Worm (Caenorhabditis elegans) whole organism, mixed stage, embryonic: ENCODE measurements around the gene chkr-1.
"Not testable (repeated sequence)": the region's sequence is repeated elsewhere in the genome, so short reads cannot be mapped to it uniquely, and the experiment has no call there.

Experiments used
- M03D4.4 ChIP-seq: sonication (generic microtip); optimal IDR thresholded peaks from 2 replicates; lab custom pipeline; 2017; ENCODE audit warnings: mild to moderate bottlenecking, missing genetic modification characterization, missing compliant biosample characterization
- bed-3 ChIP-seq: fragments of 200-800 bp; sonication (Bioruptor generic); optimal IDR thresholded peaks from 3 replicates; lab custom pipeline; 2018; ENCODE audit warnings: mild to moderate bottlenecking, missing genetic modification characterization, moderate library complexity, missing compliant biosample characterization
- blmp-1 ChIP-seq: fragments of 150-350 bp; optimal IDR thresholded peaks from 2 replicates; lab custom pipeline; 2014; ENCODE audit warnings: missing biosample characterization, missing genetic modification characterization
- ceh-39 ChIP-seq: fragments of 150-350 bp; optimal IDR thresholded peaks from 2 replicates; lab custom pipeline; 2014; ENCODE audit warnings: missing biosample characterization, missing genetic modification characterization
- ceh-43 ChIP-seq: fragments of 200-800 bp; sonication (Bioruptor generic); optimal IDR thresholded peaks from 2 replicates; lab custom pipeline; 2018; ENCODE audit warnings: mild to moderate bottlenecking, missing genetic modification characterization, moderate library complexity, missing compliant biosample characterization
- ceh-83 ChIP-seq: fragments of 200-800 bp; sonication (Bioruptor generic); optimal IDR thresholded peaks from 2 replicates; lab custom pipeline; 2018; ENCODE audit warnings: mild to moderate bottlenecking, missing genetic modification characterization, missing compliant biosample characterization
- ces-1 ChIP-seq: fragments of 150-350 bp; optimal IDR thresholded peaks from 2 replicates; lab custom pipeline; 2014; ENCODE audit warnings: missing biosample characterization, missing genetic modification reagents, missing genetic modification characterization
- cnd-1 ChIP-seq: fragments of 200-800 bp; sonication (Bioruptor generic); optimal IDR thresholded peaks from 2 replicates; lab custom pipeline; 2018; ENCODE audit warnings: mild to moderate bottlenecking, missing genetic modification characterization, missing compliant biosample characterization
- drap-1 ChIP-seq: fragments of 200-800 bp; sonication (Bioruptor generic); optimal IDR thresholded peaks from 3 replicates; lab custom pipeline; 2018; ENCODE audit warnings: mild to moderate bottlenecking, missing genetic modification characterization, missing compliant biosample characterization
- elt-1 ChIP-seq: sonication (generic microtip); optimal IDR thresholded peaks from 2 replicates; lab custom pipeline; 2017; ENCODE audit warnings: missing genetic modification characterization, mild to moderate bottlenecking, missing compliant biosample characterization, antibody characterized with exemption, moderate library complexity, borderline replicate concordance; ENCODE audit not compliant: insufficient read depth
- flh-1 ChIP-seq: fragments of 200-800 bp; sonication (Bioruptor generic); optimal IDR thresholded peaks from 2 replicates; lab custom pipeline; 2018; ENCODE audit warnings: mild to moderate bottlenecking, missing genetic modification characterization, moderate library complexity, missing compliant biosample characterization
- hlh-1 ChIP-seq: fragments of 150-350 bp; optimal IDR thresholded peaks from 2 replicates; lab custom pipeline; 2014; ENCODE audit warnings: missing biosample characterization, missing genetic modification reagents, missing genetic modification characterization
- lin-13 ChIP-seq: fragments of 150-350 bp; optimal IDR thresholded peaks from 2 replicates; lab custom pipeline; 2014; ENCODE audit warnings: missing biosample characterization, missing genetic modification characterization
- lin-32 ChIP-seq: fragments of 200-800 bp; sonication (Bioruptor generic); optimal IDR thresholded peaks from 2 replicates; lab custom pipeline; 2018; ENCODE audit warnings: mild to moderate bottlenecking, missing genetic modification characterization, missing compliant biosample characterization
- lsy-2 ChIP-seq: fragments of 150-350 bp; optimal IDR thresholded peaks from 2 replicates; lab custom pipeline; 2014; ENCODE audit warnings: missing biosample characterization, missing genetic modification characterization
- mab-5 ChIP-seq: fragments of 150-350 bp; optimal IDR thresholded peaks from 2 replicates; lab custom pipeline; 2014; ENCODE audit warnings: missing biosample characterization, missing genetic modification characterization
- mep-1 ChIP-seq: fragments of 150-350 bp; optimal IDR thresholded peaks from 2 replicates; lab custom pipeline; 2017; ENCODE audit warnings: missing biosample characterization, missing genetic modification reagents, missing genetic modification characterization, inconsistent platforms
- nhr-12 ChIP-seq: fragments of 150-350 bp; optimal IDR thresholded peaks from 2 replicates; lab custom pipeline; 2014; ENCODE audit warnings: missing biosample characterization, missing genetic modification characterization
- nhr-2 ChIP-seq: fragments of 150-350 bp; optimal IDR thresholded peaks from 2 replicates; lab custom pipeline; 2014; ENCODE audit warnings: missing biosample characterization, missing genetic modification characterization
- nhr-237 ChIP-seq: fragments of 150-350 bp; optimal IDR thresholded peaks from 2 replicates; lab custom pipeline; 2014; ENCODE audit warnings: missing biosample characterization, missing genetic modification characterization
- nhr-28 ChIP-seq: fragments of 150-350 bp; optimal IDR thresholded peaks from 2 replicates; lab custom pipeline; 2014; ENCODE audit warnings: missing biosample characterization, missing genetic modification characterization
- pha-4 ChIP-seq: fragments of 150-350 bp; optimal IDR thresholded peaks from 2 replicates; lab custom pipeline; 2018; ENCODE audit warnings: missing biosample characterization, missing genetic modification reagents, missing genetic modification characterization
- snpc-4 ChIP-seq: fragments of 150-350 bp; optimal IDR thresholded peaks from 2 replicates; lab custom pipeline; 2014; ENCODE audit warnings: missing biosample characterization, missing genetic modification characterization
- sptf-1 ChIP-seq: sonication (generic microtip); optimal IDR thresholded peaks from 2 replicates; lab custom pipeline; 2017; ENCODE audit warnings: mild to moderate bottlenecking, missing genetic modification characterization, moderate library complexity, missing compliant biosample characterization
- tbx-8 ChIP-seq: fragments of 200-800 bp; sonication (Bioruptor generic); optimal IDR thresholded peaks from 2 replicates; lab custom pipeline; 2018; ENCODE audit warnings: mild to moderate bottlenecking, missing genetic modification characterization, moderate library complexity, missing compliant biosample characterization
- unc-120 ChIP-seq: sonication (generic microtip); optimal IDR thresholded peaks from 2 replicates; lab custom pipeline; 2017; ENCODE audit warnings: missing genetic modification characterization, missing compliant biosample characterization; ENCODE audit not compliant: poor library complexity, severe bottlenecking
- unc-39 ChIP-seq: fragments of 150-350 bp; optimal IDR thresholded peaks from 2 replicates; lab custom pipeline; 2014; ENCODE audit warnings: missing biosample characterization, missing genetic modification characterization
- unc-62 ChIP-seq: fragments of 150-350 bp; optimal IDR thresholded peaks from 2 replicates; lab custom pipeline; 2014; ENCODE audit warnings: missing biosample characterization, missing genetic modification reagents, missing genetic modification characterization
- zip-8 ChIP-seq: fragments of 150-350 bp; optimal IDR thresholded peaks from 2 replicates; lab custom pipeline; 2014; ENCODE audit warnings: missing biosample characterization, missing genetic modification characterization

chkr-1 gene

ce11 chrX:163034-163433 lies 19.5 kb upstream of the chkr-1 start, which contains the start of gene tmed-12:
Gene tmed-12, minus strand, starts transcription at chrX:163134.
- TF ChIP-seq nhr-28; M03D4.4 (tag; lab: Kevin White, UChicago); elt-1 (tag; lab: Kevin White, UChicago): not testable (repeated sequence)

ce11 chrX:177075-177474 lies 5.4 kb upstream of the chkr-1 start, which contains the start of the genes T08D2.5 and T08D2.4:
Gene T08D2.5, plus strand, starts transcription at chrX:177375.
Gene T08D2.4, plus strand, starts transcription at chrX:177396.
- TF ChIP-seq unc-120 (tag; lab: Kevin White, UChicago) (no peak), mab-5 (no peak), ceh-43 (GFP tag; lab: Kevin White, UChicago) (no peak), snpc-4 (tag; lab: Kevin White, UChicago) (no peak), blmp-1 (tag; lab: Kevin White, UChicago) (no peak), nhr-2 (no peak), sptf-1 (tag; lab: Kevin White, UChicago) (no peak), cnd-1 (tag; lab: Kevin White, UChicago) (no peak), unc-39 (tag; lab: Kevin White, UChicago) (no peak), nhr-237 (no peak), mep-1 (tag; lab: Kevin White, UChicago) (no peak), M03D4.4 (tag; lab: Kevin White, UChicago) (no peak), elt-1 (tag; lab: Kevin White, UChicago) (no peak), ces-1 (no peak), drap-1 (no peak), zip-8 (no peak)

- TF ChIP-seq sptf-1 (tag; lab: Kevin White, UChicago): no peak
- TF ChIP-seq nhr-2: no peak
- no peak for TF ChIP-seq blmp-1 (tag; lab: Kevin White, UChicago)
- TF ChIP-seq lsy-2 (tag; lab: Kevin White, UChicago): no peak
- TF ChIP-seq bed-3: no peak
- TF ChIP-seq snpc-4 (tag; lab: Kevin White, UChicago): no peak
- no peak for TF ChIP-seq pha-4 (tag; lab: Kevin White, UChicago)
- TF ChIP-seq ceh-39 (tag; lab: Kevin White, UChicago): no peak
- no peak for TF ChIP-seq nhr-12
- TF ChIP-seq nhr-28: no peak
- no peak for TF ChIP-seq elt-1 (tag; lab: Kevin White, UChicago)
- no peak for TF ChIP-seq M03D4.4 (tag; lab: Kevin White, UChicago)
- TF ChIP-seq mab-5: no peak
- TF ChIP-seq lin-32 (GFP tag; lab: Kevin White, UChicago): no peak
- no peak for TF ChIP-seq unc-62
- no peak for TF ChIP-seq drap-1
- TF ChIP-seq ceh-83 (GFP tag; lab: Kevin White, UChicago): no peak
- no peak for TF ChIP-seq lin-13
- TF ChIP-seq nhr-237: no peak
Measured at ce11 chrX:192534-192933, 10.0 kb downstream of the chkr-1 start, which contains the start of gene T08D2.8. Gene T08D2.8, plus strand, starts transcription at chrX:192834.

- TF ChIP-seq drap-1 (no peak), mep-1 (tag; lab: Kevin White, UChicago) (no peak), nhr-2 (no peak), flh-1 (GFP tag; lab: Kevin White, UChicago) (no peak)
- TF ChIP-seq, all 35 proteins: peak for 0
Measured at ce11 chrX:196403-196802, 13.9 kb downstream of the chkr-1 start.

- TF ChIP-seq drap-1; hlh-1; snpc-4 (tag; lab: Kevin White, UChicago): not testable (repeated sequence)
Measured at ce11 chrX:209695-210094, 27.2 kb downstream of the chkr-1 start, which contains the start of gene Y73B3B.3. Gene Y73B3B.3, plus strand, starts transcription at chrX:209995.

- TF ChIP-seq tbx-8 (GFP tag; lab: Kevin White, UChicago); nhr-28; ceh-39 (tag; lab: Kevin White, UChicago): not testable (repeated sequence)
Measured at ce11 chrX:211141-211540, 28.6 kb downstream of the chkr-1 start, which contains the start of gene Y73B3B.1. Gene Y73B3B.1, minus strand, starts transcription at chrX:211241.
